Fruit fly (Drosophila melanogaster) whole organism, prepupa: ENCODE results near the gene emc.

Source experiments
- CG8632 ChIP-seq: fragments of 200-800 bp; sonication (Bioruptor generic); optimal IDR thresholded peaks from 3 replicates; lab custom pipeline; 2016; ENCODE audit warnings: missing biosample characterization, missing genetic modification characterization
- Lpt ChIP-seq: fragments of 200-800 bp; sonication (Bioruptor generic); optimal IDR thresholded peaks from 3 replicates; lab custom pipeline; 2016; ENCODE audit warnings: missing biosample characterization, missing genetic modification characterization
- vri ChIP-seq: fragments of 200-800 bp; sonication (Bioruptor generic); optimal IDR thresholded peaks from 3 replicates; lab custom pipeline; 2016; ENCODE audit warnings: missing biosample characterization, mild to moderate bottlenecking, missing genetic modification characterization

DNA sequence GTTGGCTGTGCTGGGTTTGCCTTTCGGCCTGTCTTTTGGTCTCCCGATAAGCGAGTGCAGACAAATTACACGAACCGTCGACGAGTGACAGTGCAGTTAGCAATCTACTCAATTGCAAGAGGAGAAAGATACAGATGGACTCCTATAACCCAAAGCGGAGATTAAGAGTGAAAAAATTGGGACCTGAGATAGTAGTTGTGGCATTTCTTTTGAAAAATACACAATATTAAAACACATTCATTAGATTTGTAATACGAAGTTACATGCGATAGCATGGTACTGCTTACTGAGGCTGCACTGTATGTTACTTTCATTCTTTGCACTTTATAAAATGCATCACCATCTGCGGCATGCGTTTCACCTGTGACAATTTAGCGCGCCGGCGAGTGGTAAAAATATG, 22.0 kb upstream of the emc start:
- TF ChIP-seq Lpt (GFP tag; lab: Kevin White, UChicago) (no peak), CG8632 (GFP tag; lab: Kevin White, UChicago) (peak; percentile 5), vri (GFP tag; lab: Kevin White, UChicago) (no peak)
